Fruit fly (Drosophila melanogaster) whole organism, prepupa: ENCODE data around the gene CG6928.

Experiments used
- CG16779 ChIP-seq: fragments of 200-800 bp; sonication (Bioruptor generic); optimal IDR thresholded peaks from 3 replicates; lab custom pipeline; 2017; ENCODE audit warnings: missing biosample characterization, mild to moderate bottlenecking, missing genetic modification characterization
- net ChIP-seq: fragments of 200-800 bp; sonication (Bioruptor generic); optimal IDR thresholded peaks from 3 replicates; lab custom pipeline; 2016; ENCODE audit warnings: missing biosample characterization, missing genetic modification characterization

dm6 chr3L:11984606-11985005 lies 18.3 kb upstream of the CG6928 start, which contains the start of gene CG6938:
- TF ChIP-seq CG16779 (tag; lab: Kevin White, UChicago): no peak
- TF ChIP-seq net: no peak
